Fruit fly (Drosophila melanogaster) whole organism, pupa: ENCODE data around the gene Lkb1.

Source experiments
- CG10348 ChIP-seq: fragments of 200-800 bp; sonication (Bioruptor generic); IDR thresholded peaks from 2 replicates; pipeline ENCODE4 v1.3.6; 2022; ENCODE audit warnings: missing biosample characterization, missing genetic modification characterization
- CG12605 ChIP-seq: fragments of 200-800 bp; sonication (Bioruptor generic); IDR thresholded peaks from 2 replicates; pipeline ENCODE4 v1.3.6; 2022; ENCODE audit warnings: missing biosample characterization, missing genetic modification characterization
- CG4496 ChIP-seq: fragments of 200-800 bp; sonication (Bioruptor generic); IDR thresholded peaks from 3 replicates; pipeline ENCODE4 v1.3.6; 2022; ENCODE audit warnings: missing biosample characterization, missing genetic modification characterization
- CG8301 ChIP-seq: fragments of 200-800 bp; sonication (Bioruptor generic); optimal IDR thresholded peaks from 2 replicates; lab custom pipeline; 2018; ENCODE audit warnings: missing biosample characterization, mild to moderate bottlenecking, missing genetic modification characterization
- EcR ChIP-seq: fragments of 200-800 bp; sonication (Bioruptor generic); optimal IDR thresholded peaks from 3 replicates; lab custom pipeline; 2019; ENCODE audit warnings: missing biosample characterization, missing genetic modification characterization, mild to moderate bottlenecking, moderate library complexity, missing genetic modification reagents
- fd96Ca ChIP-seq: fragments of 200-800 bp; sonication (Bioruptor generic); IDR thresholded peaks from 3 replicates; pipeline ENCODE4 v1.3.6; 2022; ENCODE audit warnings: missing biosample characterization, missing genetic modification characterization

- no peak for TF ChIP-seq CG8301 (tag; lab: Kevin White, UChicago)
- TF ChIP-seq EcR (GFP tag; lab: Kevin White, UChicago) = no peak
- TF ChIP-seq CG10348 (GFP tag; lab: Robert Waterston, UW) = no peak
- TF ChIP-seq fd96Ca (GFP tag; lab: Robert Waterston, UW) = no peak
- TF ChIP-seq CG12605 (GFP tag; lab: Robert Waterston, UW) = no peak
- TF ChIP-seq CG4496 (GFP tag; lab: Robert Waterston, UW) = no peak
Measured at dm6 chr3R:13706457-13706856, 30.1 kb downstream of the Lkb1 start, which contains the start of gene Adgf-C.
